Worm (Caenorhabditis elegans) whole organism, L4 larva: ENCODE results near the gene R53.5.

Experiments used
- F26F4.8 ChIP-seq: fragments of 200-800 bp; sonication (Bioruptor generic); conservative IDR thresholded peaks from 2 replicates; pipeline ENCODE4 v1.3.6; 2022; ENCODE audit warnings: missing genetic modification characterization, missing compliant biosample characterization
- F37D6.2 ChIP-seq: sonication (generic microtip); optimal IDR thresholded peaks from 2 replicates; lab custom pipeline; 2016; ENCODE audit warnings: mild to moderate bottlenecking, missing genetic modification characterization, missing compliant biosample characterization
- F44E2.7 ChIP-seq: fragments of 200-800 bp; sonication (Bioruptor generic); IDR thresholded peaks from 2 replicates; pipeline ENCODE4 v2.1.2; 2022; ENCODE audit warnings: missing genetic modification characterization, missing compliant biosample characterization
- F49E8.2 ChIP-seq: sonication (generic microtip); optimal IDR thresholded peaks from 2 replicates; lab custom pipeline; 2016; ENCODE audit warnings: missing compliant biosample characterization, mild to moderate bottlenecking, missing genetic modification characterization, borderline replicate concordance
- R02D3.7 ChIP-seq: fragments of 150-350 bp; sonication (generic microtip); optimal IDR thresholded peaks from 3 replicates; lab custom pipeline; 2014; ENCODE audit warnings: missing biosample characterization, missing genetic modification characterization
- T20F7.1 ChIP-seq: fragments of 200-800 bp; sonication (Bioruptor generic); optimal IDR thresholded peaks from 2 replicates; lab custom pipeline; 2018; ENCODE audit warnings: mild to moderate bottlenecking, missing genetic modification characterization, missing compliant biosample characterization
- T26A8.4 ChIP-seq: fragments of 200-800 bp; sonication (Bioruptor generic); IDR thresholded peaks from 2 replicates; pipeline ENCODE4 v1.3.6; 2022; ENCODE audit warnings: missing genetic modification characterization, missing compliant biosample characterization
- Y105C5A.15 ChIP-seq: fragments of 200-800 bp; sonication (Bioruptor generic); IDR thresholded peaks from 2 replicates; pipeline ENCODE4 v1.3.6; 2022; ENCODE audit warnings: missing genetic modification characterization, missing compliant biosample characterization
- Y48G9A.11 ChIP-seq: fragments of 200-800 bp; sonication (Bioruptor generic); IDR thresholded peaks from 2 replicates; pipeline ENCODE4 v1.3.6; 2022; ENCODE audit warnings: missing genetic modification reagents, missing genetic modification characterization, missing compliant biosample characterization
- Y5F2A.4 ChIP-seq: fragments of 200-800 bp; sonication (Bioruptor generic); optimal IDR thresholded peaks from 2 replicates; lab custom pipeline; 2018; ENCODE audit warnings: mild to moderate bottlenecking, missing genetic modification characterization, missing compliant biosample characterization
- Y75B8A.6 ChIP-seq: fragments of 200-800 bp; sonication (Bioruptor generic); IDR thresholded peaks from 2 replicates; pipeline ENCODE4 v1.3.6; 2022; ENCODE audit warnings: missing genetic modification reagents, missing genetic modification characterization, missing compliant biosample characterization
- aly-2 ChIP-seq: sonication (generic microtip); optimal IDR thresholded peaks from 2 replicates; lab custom pipeline; 2018; ENCODE audit warnings: missing biosample characterization, missing genetic modification characterization
- ama-1 ChIP-seq: fragments of 150-350 bp; optimal IDR thresholded peaks from 2 replicates; lab custom pipeline; 2014; ENCODE audit warnings: inconsistent platforms, mixed read lengths
- ceh-32 ChIP-seq: sonication (generic microtip); optimal IDR thresholded peaks from 2 replicates; lab custom pipeline; 2016; ENCODE audit warnings: mild to moderate bottlenecking, missing genetic modification characterization, missing compliant biosample characterization; ENCODE audit not compliant: poor library complexity
- ceh-62 ChIP-seq: sonication (generic microtip); optimal IDR thresholded peaks from 2 replicates; lab custom pipeline; 2017; ENCODE audit warnings: missing biosample characterization, missing genetic modification characterization
- ceh-82 ChIP-seq: sonication (generic microtip); optimal IDR thresholded peaks from 2 replicates; lab custom pipeline; 2017; ENCODE audit warnings: missing biosample characterization, missing genetic modification characterization
- cey-2 ChIP-seq: sonication (generic microtip); optimal IDR thresholded peaks from 3 replicates; lab custom pipeline; 2017; ENCODE audit warnings: missing genetic modification characterization, mild to moderate bottlenecking, missing compliant biosample characterization, antibody characterized with exemption, borderline replicate concordance; ENCODE audit not compliant: insufficient read depth
- ctbp-1 ChIP-seq: fragments of 200-800 bp; sonication (Bioruptor generic); IDR thresholded peaks from 2 replicates; pipeline ENCODE4 v1.3.6; 2022; ENCODE audit warnings: missing genetic modification reagents, missing genetic modification characterization, missing compliant biosample characterization
- daf-19 ChIP-seq: fragments of 200-800 bp; sonication (Bioruptor generic); conservative IDR thresholded peaks from 2 replicates; pipeline ENCODE4 v1.3.6; 2022; ENCODE audit warnings: missing genetic modification characterization, missing compliant biosample characterization
- dve-1 ChIP-seq: sonication (generic microtip); optimal IDR thresholded peaks from 2 replicates; lab custom pipeline; 2017; ENCODE audit warnings: antibody characterized with exemption, mild to moderate bottlenecking, missing genetic modification characterization, missing compliant biosample characterization; ENCODE audit not compliant: insufficient read depth
- egl-43 ChIP-seq: fragments of 200-800 bp; sonication (Bioruptor generic); IDR thresholded peaks from 2 replicates; pipeline ENCODE4 v1.3.6; 2022; ENCODE audit warnings: missing genetic modification reagents, missing genetic modification characterization, missing compliant biosample characterization
- fkh-10 ChIP-seq: fragments of 150-350 bp; optimal IDR thresholded peaks from 2 replicates; lab custom pipeline; 2014; ENCODE audit warnings: missing biosample characterization, missing genetic modification reagents, missing genetic modification characterization
- gei-8 ChIP-seq: fragments of 200-800 bp; sonication (Bioruptor generic); optimal IDR thresholded peaks from 2 replicates; lab custom pipeline; 2018; ENCODE audit warnings: mild to moderate bottlenecking, missing genetic modification characterization, missing compliant biosample characterization
- hlh-30 ChIP-seq: sonication (generic microtip); optimal IDR thresholded peaks from 2 replicates; lab custom pipeline; 2017; ENCODE audit warnings: antibody characterized with exemption, mild to moderate bottlenecking, missing genetic modification characterization, missing compliant biosample characterization; ENCODE audit not compliant: insufficient read depth
- lin-15B ChIP-seq: fragments of 150-350 bp; sonication (generic microtip); optimal IDR thresholded peaks from 3 replicates; lab custom pipeline; 2014; ENCODE audit warnings: missing biosample characterization, missing genetic modification characterization
- lir-3 ChIP-seq: sonication (generic microtip); optimal IDR thresholded peaks from 2 replicates; lab custom pipeline; 2016; ENCODE audit warnings: mild to moderate bottlenecking, missing genetic modification characterization, missing compliant biosample characterization
- madf-5 ChIP-seq, 2 experiments: fragments of 200-800 bp; sonication (Bioruptor generic); IDR thresholded peaks; 2 replicates each; pipeline ENCODE4 v1.3.6; 2022; ENCODE audit warnings: missing compliant biosample characterization in 2 of 2, missing genetic modification characterization in 2 of 2
- madf-9 ChIP-seq: fragments of 200-800 bp; sonication (Bioruptor generic); conservative IDR thresholded peaks from 2 replicates; pipeline ENCODE4 v1.3.6; 2022; ENCODE audit warnings: missing genetic modification reagents, missing genetic modification characterization, missing compliant biosample characterization
- mdl-1 ChIP-seq, 2 experiments: fragments of 150-350 bp in 1 of 2; sonication (generic microtip) in 1 of 2; optimal IDR thresholded peaks; 2 replicates each; lab custom pipeline; 2014 to 2017; ENCODE audit warnings: missing biosample characterization in 2 of 2, missing genetic modification characterization in 2 of 2
- mep-1 ChIP-seq: fragments of 150-350 bp; sonication (generic microtip); optimal IDR thresholded peaks from 3 replicates; lab custom pipeline; 2014; ENCODE audit warnings: missing biosample characterization, missing genetic modification characterization
- mes-2 ChIP-seq: sonication (generic microtip); optimal IDR thresholded peaks from 2 replicates; lab custom pipeline; 2016; ENCODE audit warnings: missing genotype, mild to moderate bottlenecking, missing genetic modification characterization, missing compliant biosample characterization; ENCODE audit not compliant: poor library complexity, severe bottlenecking
- mxl-3 ChIP-seq: fragments of 200-800 bp; sonication (Bioruptor generic); optimal IDR thresholded peaks from 2 replicates; lab custom pipeline; 2018; ENCODE audit warnings: mild to moderate bottlenecking, missing genetic modification characterization, missing compliant biosample characterization
- nhr-10 ChIP-seq: fragments of 150-350 bp; optimal IDR thresholded peaks from 2 replicates; lab custom pipeline; 2014; ENCODE audit warnings: missing biosample characterization, missing genetic modification characterization
- nhr-11 ChIP-seq: fragments of 150-350 bp; optimal IDR thresholded peaks from 2 replicates; lab custom pipeline; 2014; ENCODE audit warnings: missing biosample characterization, missing genetic modification characterization
- nhr-237 ChIP-seq: sonication (generic microtip); optimal IDR thresholded peaks from 2 replicates; lab custom pipeline; 2017; ENCODE audit warnings: missing biosample characterization, missing genetic modification characterization
- nhr-41 ChIP-seq: fragments of 200-800 bp; sonication (Bioruptor generic); IDR thresholded peaks from 2 replicates; pipeline ENCODE4 v1.3.6; 2022; ENCODE audit warnings: missing genetic modification reagents, missing genetic modification characterization, missing compliant biosample characterization
- nhr-42 ChIP-seq: fragments of 200-800 bp; sonication (Bioruptor generic); IDR thresholded peaks from 2 replicates; pipeline ENCODE4 v1.3.6; 2022; ENCODE audit warnings: missing genetic modification characterization, missing compliant biosample characterization
- php-3 ChIP-seq: fragments of 200-800 bp; sonication (Bioruptor generic); IDR thresholded peaks from 2 replicates; pipeline ENCODE4 v1.3.6; 2022; ENCODE audit warnings: missing genetic modification reagents, missing genetic modification characterization, missing compliant biosample characterization
- pqm-1 ChIP-seq: sonication (generic microtip); optimal IDR thresholded peaks from 2 replicates; lab custom pipeline; 2017; ENCODE audit warnings: missing biosample characterization, missing genetic modification characterization
- rbr-2 ChIP-seq: sonication (generic microtip); optimal IDR thresholded peaks from 2 replicates; lab custom pipeline; 2016; ENCODE audit warnings: missing genotype, missing genetic modification characterization, missing compliant biosample characterization
- sdz-12 ChIP-seq: fragments of 200-800 bp; sonication (Bioruptor generic); optimal IDR thresholded peaks from 2 replicates; lab custom pipeline; 2018; ENCODE audit warnings: mild to moderate bottlenecking, missing genetic modification characterization, missing compliant biosample characterization
- set-16 ChIP-seq: fragments of 200-800 bp; sonication (Bioruptor generic); IDR thresholded peaks from 2 replicates; pipeline ENCODE4 v1.3.6; 2022; ENCODE audit warnings: missing genetic modification reagents, missing genetic modification characterization, missing compliant biosample characterization
- skn-1 ChIP-seq: fragments of 150-350 bp; optimal IDR thresholded peaks from 2 replicates; lab custom pipeline; 2014; ENCODE audit warnings: missing biosample characterization, missing genetic modification characterization
- snpc-1.2 ChIP-seq: fragments of 200-800 bp; sonication (Bioruptor generic); IDR thresholded peaks from 2 replicates; pipeline ENCODE4 v1.3.6; 2022; ENCODE audit warnings: missing genetic modification reagents, missing genetic modification characterization, missing compliant biosample characterization
- spr-3 ChIP-seq: fragments of 200-800 bp; sonication (Bioruptor generic); optimal IDR thresholded peaks from 2 replicates; lab custom pipeline; 2018; ENCODE audit warnings: mild to moderate bottlenecking, missing genetic modification characterization, missing compliant biosample characterization
- vab-7 ChIP-seq: fragments of 200-800 bp; sonication (Bioruptor generic); IDR thresholded peaks from 2 replicates; pipeline ENCODE4 v1.3.6; 2022; ENCODE audit warnings: missing genetic modification reagents, missing genetic modification characterization, missing compliant biosample characterization
- zag-1 ChIP-seq: fragments of 150-350 bp; optimal IDR thresholded peaks from 2 replicates; lab custom pipeline; 2014; ENCODE audit warnings: missing biosample characterization, missing genetic modification characterization
- zfp-2 ChIP-seq: sonication (generic microtip); optimal IDR thresholded peaks from 2 replicates; lab custom pipeline; 2016; ENCODE audit warnings: mild to moderate bottlenecking, missing genetic modification characterization, missing compliant biosample characterization
- zfp-3 ChIP-seq: fragments of 200-800 bp; sonication (Bioruptor generic); conservative IDR thresholded peaks from 2 replicates; pipeline ENCODE4 v1.3.6; 2022; ENCODE audit warnings: missing genetic modification reagents, missing genetic modification characterization, missing compliant biosample characterization
- zip-11 ChIP-seq: fragments of 200-800 bp; sonication (Bioruptor generic); IDR thresholded peaks from 2 replicates; pipeline ENCODE4 v1.3.6; 2022; ENCODE audit warnings: missing genetic modification characterization, missing compliant biosample characterization
- zip-2 ChIP-seq: fragments of 150-350 bp; optimal IDR thresholded peaks from 2 replicates; lab custom pipeline; 2014; ENCODE audit warnings: missing biosample characterization, missing genetic modification characterization
- ztf-11 ChIP-seq: fragments of 150-350 bp; optimal IDR thresholded peaks from 2 replicates; lab custom pipeline; 2014; ENCODE audit warnings: missing biosample characterization, missing genetic modification characterization

Gene R53.5

ce11 chrII:10016013-10016412 is 45.7 kb upstream of the R53.5 start, which contains the start of gene lec-2:
lec-2 (minus strand) TSS chrII:10016183.
- no peak for TF ChIP-seq F37D6.2 (tag; lab: Kevin White, UChicago)
- no peak for TF ChIP-seq nhr-41
- no peak for TF ChIP-seq zag-1
- TF ChIP-seq F44E2.7 (GFP tag; lab: Robert Waterston, UW): no peak
- TF ChIP-seq R02D3.7: no peak
- TF ChIP-seq zfp-2 (tag; lab: Kevin White, UChicago): no peak
- TF ChIP-seq T20F7.1 (GFP tag; lab: Kevin White, UChicago): no peak
- TF ChIP-seq ama-1 (lab: Kevin White, UChicago): no peak
- peak; percentile 54; the same call in 1 of the 2 replicates for TF ChIP-seq egl-43 (GFP tag; lab: Robert Waterston, UW)
- TF ChIP-seq aly-2 (tag; lab: Kevin White, UChicago): no peak
- no peak for TF ChIP-seq F26F4.8 (GFP tag; lab: Robert Waterston, UW)
- peak; percentile 29 to 80 for TF ChIP-seq mdl-1 (tag; optimal IDR thresholded peaks at IDR 0.05; lab: Kevin White, UChicago)
- no peak for TF ChIP-seq ceh-32 (tag; lab: Kevin White, UChicago)
- TF ChIP-seq madf-9 (GFP tag; lab: Robert Waterston, UW): no peak
- TF ChIP-seq dve-1: peak; percentile 10
- TF ChIP-seq zip-11 (GFP tag; lab: Robert Waterston, UW): no peak
- TF ChIP-seq snpc-1.2: no peak
- no peak for TF ChIP-seq ztf-11 (tag; lab: Kevin White, UChicago)
- TF ChIP-seq mep-1 (tag; lab: Kevin White, UChicago): peak; percentile 11
- no peak for TF ChIP-seq ceh-62
- TF ChIP-seq madf-5 (GFP tag; IDR thresholded peaks at IDR 0.05; lab: Robert Waterston, UW): no peak
- TF ChIP-seq vab-7: no peak
- no peak for TF ChIP-seq Y75B8A.6 (GFP tag; lab: Robert Waterston, UW)
- TF ChIP-seq daf-19 (GFP tag; lab: Robert Waterston, UW): no peak
- TF ChIP-seq set-16 (GFP tag; lab: Robert Waterston, UW): peak; percentile 63
- TF ChIP-seq mxl-3 (GFP tag; lab: Kevin White, UChicago): peak; percentile 91
- TF ChIP-seq hlh-30: peak; percentile 55
- no peak for TF ChIP-seq nhr-10 (tag; lab: Kevin White, UChicago)
- TF ChIP-seq skn-1: no peak
- TF ChIP-seq nhr-11 (tag; lab: Kevin White, UChicago): peak; percentile 65
- TF ChIP-seq nhr-42: no peak
- no peak for TF ChIP-seq Y105C5A.15 (GFP tag; lab: Robert Waterston, UW)
- peak; percentile 7 for TF ChIP-seq spr-3 (GFP tag; lab: Kevin White, UChicago)
- TF ChIP-seq ctbp-1: no peak
- TF ChIP-seq sdz-12 (GFP tag; lab: Kevin White, UChicago): no peak
- no peak for TF ChIP-seq T26A8.4 (GFP tag; lab: Robert Waterston, UW)
- TF ChIP-seq nhr-237 (tag; lab: Kevin White, UChicago): no peak
- TF ChIP-seq rbr-2: peak; percentile 51
- no peak for TF ChIP-seq mes-2 (tag; lab: Kevin White, UChicago)
- no peak for TF ChIP-seq fkh-10
- peak; percentile 65 for TF ChIP-seq gei-8 (GFP tag; lab: Kevin White, UChicago)
- TF ChIP-seq lin-15B (tag; lab: Kevin White, UChicago): no peak
- no peak for TF ChIP-seq F49E8.2
- TF ChIP-seq Y48G9A.11: no peak
- TF ChIP-seq cey-2: no peak
- TF ChIP-seq ceh-82 (tag; lab: Kevin White, UChicago): no peak
- no peak for TF ChIP-seq pqm-1 (tag; lab: Kevin White, UChicago)
- no peak for TF ChIP-seq zfp-3
- TF ChIP-seq zip-2 (tag; lab: Kevin White, UChicago): no peak
- TF ChIP-seq php-3: 0 out of 2 replicates have a peak, but pooled peaks have one; percentile 22
- no peak for TF ChIP-seq Y5F2A.4
- TF ChIP-seq lir-3: no peak
